Fruit fly (Drosophila melanogaster) whole organism, embryonic: Measurements from ENCODE around the gene mAChR-C.

Experiments
- Atf6 ChIP-seq: fragments of 200-800 bp; sonication (Bioruptor generic); IDR thresholded peaks from 2 replicates; pipeline ENCODE4 v1.3.6; 2022; ENCODE audit warnings: missing biosample characterization, missing genetic modification characterization
- B-H2 ChIP-seq: fragments of 200-800 bp; sonication (Bioruptor generic); optimal IDR thresholded peaks from 2 replicates; lab custom pipeline; 2018; ENCODE audit warnings: missing biosample characterization, mild to moderate bottlenecking, missing genetic modification characterization
- C15 ChIP-seq: fragments of 200-800 bp; sonication (Bioruptor generic); IDR thresholded peaks from 3 replicates; pipeline ENCODE4 v1.3.6; 2022; ENCODE audit warnings: missing biosample characterization, missing genetic modification characterization
- CG12659 ChIP-seq: fragments of 200-800 bp; sonication (Bioruptor generic); optimal IDR thresholded peaks from 3 replicates; lab custom pipeline; 2017; ENCODE audit warnings: mild to moderate bottlenecking, missing biosample characterization, missing genetic modification reagents, missing genetic modification characterization
- CG12942 ChIP-seq: fragments of 200-800 bp; sonication (Bioruptor generic); optimal IDR thresholded peaks from 3 replicates; lab custom pipeline; 2016; ENCODE audit warnings: missing biosample characterization, missing genetic modification characterization
- CG15479 ChIP-seq: fragments of 200-800 bp; sonication (Bioruptor generic); optimal IDR thresholded peaks from 3 replicates; lab custom pipeline; 2019; ENCODE audit warnings: missing biosample characterization, mild to moderate bottlenecking, missing genetic modification characterization, moderate library complexity
- CG1603 ChIP-seq: fragments of 200-800 bp; sonication (Bioruptor generic); optimal IDR thresholded peaks from 2 replicates; lab custom pipeline; 2019; ENCODE audit warnings: missing biosample characterization, mild to moderate bottlenecking, missing genetic modification characterization, moderate library complexity
- CG16779 ChIP-seq: fragments of 200-800 bp; sonication (Bioruptor generic); IDR thresholded peaks from 2 replicates; pipeline ENCODE4 v1.3.6; 2022; ENCODE audit warnings: missing biosample characterization, missing genetic modification characterization
- CG17328 ChIP-seq: fragments of 200-800 bp; sonication (Bioruptor generic); IDR thresholded peaks from 2 replicates; pipeline ENCODE4 v1.3.6; 2022; ENCODE audit warnings: missing biosample characterization, missing genetic modification characterization
- CG2116 ChIP-seq: fragments of 200-800 bp; sonication (Bioruptor generic); optimal IDR thresholded peaks from 3 replicates; lab custom pipeline; 2018; ENCODE audit warnings: missing biosample characterization, mild to moderate bottlenecking, missing genetic modification characterization
- CG2678 ChIP-seq: fragments of 200-800 bp; sonication (Bioruptor generic); optimal IDR thresholded peaks from 3 replicates; lab custom pipeline; 2019; ENCODE audit warnings: missing biosample characterization, mild to moderate bottlenecking, missing genetic modification characterization, moderate library complexity
- CG31441 ChIP-seq: fragments of 200-800 bp; sonication (Bioruptor generic); IDR thresholded peaks from 2 replicates; pipeline ENCODE4 v1.3.6; 2022; ENCODE audit warnings: missing biosample characterization, missing genetic modification characterization
- CG32772 ChIP-seq: fragments of 200-800 bp; sonication (Bioruptor generic); IDR thresholded peaks from 2 replicates; pipeline ENCODE4 v1.3.6; 2022; ENCODE audit warnings: missing biosample characterization, missing genetic modification characterization
- CG34422 ChIP-seq: fragments of 200-800 bp; sonication (Bioruptor generic); IDR thresholded peaks from 3 replicates; pipeline ENCODE4 v1.3.6; 2022; ENCODE audit warnings: missing biosample characterization, missing genetic modification characterization
- CG3995 ChIP-seq: fragments of 200-800 bp; sonication (Bioruptor generic); optimal IDR thresholded peaks from 3 replicates; lab custom pipeline; 2016; ENCODE audit warnings: missing biosample characterization, missing genetic modification characterization
- CG6683 ChIP-seq: fragments of 200-800 bp; sonication (Bioruptor generic); optimal IDR thresholded peaks from 2 replicates; lab custom pipeline; 2017; ENCODE audit warnings: missing biosample characterization, mild to moderate bottlenecking, missing genetic modification characterization, missing genetic modification reagents
- CG7963 ChIP-seq: fragments of 200-800 bp; sonication (Bioruptor generic); IDR thresholded peaks from 3 replicates; pipeline ENCODE4 v1.3.6; 2022; ENCODE audit warnings: missing biosample characterization, missing genetic modification characterization; ENCODE audit not compliant: partially characterized antibody
- CG9609 ChIP-seq: fragments of 200-800 bp; sonication (Bioruptor generic); optimal IDR thresholded peaks from 3 replicates; lab custom pipeline; 2016; ENCODE audit warnings: missing biosample characterization, missing genetic modification characterization
- CG9932 ChIP-seq: fragments of 200-800 bp; sonication (Bioruptor generic); IDR thresholded peaks from 2 replicates; pipeline ENCODE4 v1.3.6; 2022; ENCODE audit warnings: missing biosample characterization, missing genetic modification characterization
- CrebB ChIP-seq: fragments of 200-800 bp; sonication (Bioruptor generic); optimal IDR thresholded peaks from 3 replicates; lab custom pipeline; 2018; ENCODE audit warnings: missing biosample characterization, mild to moderate bottlenecking, missing genetic modification characterization
- Dek ChIP-seq: fragments of 200-800 bp; sonication (Bioruptor generic); optimal IDR thresholded peaks from 3 replicates; lab custom pipeline; 2019; ENCODE audit warnings: missing biosample characterization, mild to moderate bottlenecking, missing genetic modification characterization, moderate library complexity
- Dll ChIP-seq: fragments of 200-800 bp; sonication (Bioruptor generic); IDR thresholded peaks from 4 replicates; pipeline ENCODE4 v1.3.6; 2022; ENCODE audit warnings: missing biosample characterization, missing genetic modification characterization; ENCODE audit not compliant: partially characterized antibody
- E2f1 ChIP-seq: fragments of 200-800 bp; sonication (Bioruptor generic); IDR thresholded peaks from 2 replicates; pipeline ENCODE4 v1.3.6; 2022; ENCODE audit warnings: missing biosample characterization, missing genetic modification characterization
- Eip74EF ChIP-seq, 2 experiments: fragments of 200-800 bp in 1 of 2; fragments of >200 bp in 1 of 2; sonication (Bioruptor generic) in 1 of 2; optimal IDR thresholded peaks; 2 replicates each; lab custom pipeline; 2017 to 2019; ENCODE audit warnings: missing biosample characterization in 2 of 2, missing genetic modification characterization in 2 of 2, mild to moderate bottlenecking in 1 of 2, moderate library complexity in 1 of 2
- Fer1 ChIP-seq: fragments of 200-800 bp; sonication (Bioruptor generic); optimal IDR thresholded peaks from 2 replicates; lab custom pipeline; 2017; ENCODE audit warnings: missing biosample characterization, mild to moderate bottlenecking, missing genetic modification characterization
- HmgZ ChIP-seq: fragments of 200-800 bp; sonication (Bioruptor generic); optimal IDR thresholded peaks from 2 replicates; lab custom pipeline; 2018; ENCODE audit warnings: missing biosample characterization, mild to moderate bottlenecking, missing genetic modification characterization
- Hr51 ChIP-seq, 2 experiments: fragments of 200-800 bp; sonication (Bioruptor generic); optimal IDR thresholded peaks; 2 replicates in 1 of 2; 3 replicates in 1 of 2; lab custom pipeline; 2016 to 2018; ENCODE audit warnings: missing biosample characterization in 2 of 2, missing genetic modification characterization in 2 of 2, mild to moderate bottlenecking in 1 of 2, moderate library complexity in 1 of 2
- Max ChIP-seq: fragments of 200-800 bp; sonication (Bioruptor generic); optimal IDR thresholded peaks from 2 replicates; lab custom pipeline; 2016; ENCODE audit warnings: missing biosample characterization, mild to moderate bottlenecking, missing genetic modification characterization
- Med ChIP-seq: fragments of 200-800 bp; sonication (Bioruptor generic); peaks from one replicate; lab custom pipeline; 2016; ENCODE audit warnings: missing biosample characterization, missing genetic modification characterization, mild to moderate bottlenecking, inconsistent platforms, moderate library complexity
- Ptx1 ChIP-seq: fragments of 200-800 bp; sonication (Bioruptor generic); IDR thresholded peaks from 2 replicates; pipeline ENCODE4 v1.3.6; 2022; ENCODE audit warnings: missing biosample characterization, missing genetic modification characterization
- Scr ChIP-seq: fragments of 200-800 bp; sonication (Bioruptor generic); IDR thresholded peaks from 2 replicates; pipeline ENCODE4 v1.3.6; 2022; ENCODE audit warnings: missing biosample characterization, missing genetic modification characterization; ENCODE audit not compliant: partially characterized antibody
- Spps ChIP-seq: fragments of 200-800 bp; sonication (Bioruptor generic); optimal IDR thresholded peaks from 2 replicates; lab custom pipeline; 2018; ENCODE audit warnings: missing biosample characterization, mild to moderate bottlenecking, missing genetic modification characterization
- Sry-δ ChIP-seq: fragments of 200-800 bp; sonication (Bioruptor generic); optimal IDR thresholded peaks from 2 replicates; lab custom pipeline; 2016; ENCODE audit warnings: missing biosample characterization, missing genetic modification characterization
- Taf1 ChIP-seq: fragments of 200-800 bp; sonication (Bioruptor generic); IDR thresholded peaks from 2 replicates; pipeline ENCODE4 v1.3.6; 2022; ENCODE audit warnings: missing biosample characterization, missing genetic modification characterization
- YL-1 ChIP-seq: fragments of 200-800 bp; sonication (Bioruptor generic); optimal IDR thresholded peaks from 3 replicates; lab custom pipeline; 2017; ENCODE audit warnings: missing biosample characterization, mild to moderate bottlenecking, missing genetic modification characterization
- aop ChIP-seq: fragments of 200-800 bp; sonication (Bioruptor generic); IDR thresholded peaks from 2 replicates; pipeline ENCODE4 v1.3.6; 2022; ENCODE audit warnings: missing biosample characterization, missing genetic modification characterization
- bcd ChIP-seq: fragments of 200-800 bp; sonication (Bioruptor generic); optimal IDR thresholded peaks from 2 replicates; lab custom pipeline; 2017; ENCODE audit warnings: missing biosample characterization, mild to moderate bottlenecking, missing genetic modification characterization
- ci ChIP-seq: fragments of 200-800 bp; sonication (Bioruptor generic); IDR thresholded peaks from 3 replicates; pipeline ENCODE4 v1.3.6; 2022; ENCODE audit warnings: missing biosample characterization, missing genetic modification characterization
- croc ChIP-seq: fragments of 200-800 bp; sonication (Bioruptor generic); conservative IDR thresholded peaks from 3 replicates; pipeline ENCODE4 v1.3.6; 2022; ENCODE audit warnings: missing biosample characterization, missing genetic modification characterization
- danr ChIP-seq: fragments of 200-800 bp; sonication (Bioruptor generic); IDR thresholded peaks from 2 replicates; pipeline ENCODE4 v1.3.6; 2022; ENCODE audit warnings: missing biosample characterization, missing genetic modification characterization
- dmrt99B ChIP-seq: fragments of 200-800 bp; sonication (Bioruptor generic); optimal IDR thresholded peaks from 2 replicates; lab custom pipeline; 2018; ENCODE audit warnings: missing biosample characterization, mild to moderate bottlenecking, missing genetic modification characterization, moderate library complexity
- her ChIP-seq: fragments of 200-800 bp; sonication (Bioruptor generic); optimal IDR thresholded peaks from 2 replicates; lab custom pipeline; 2016; ENCODE audit warnings: missing biosample characterization, missing genetic modification characterization
- nerfin-2 ChIP-seq: fragments of 200-800 bp; sonication (Bioruptor generic); IDR thresholded peaks from 2 replicates; pipeline ENCODE4 v1.3.6; 2022; ENCODE audit warnings: missing biosample characterization, missing genetic modification characterization; ENCODE audit not compliant: partially characterized antibody
- p53 ChIP-seq: fragments of 200-800 bp; sonication (Bioruptor generic); optimal IDR thresholded peaks from 2 replicates; lab custom pipeline; 2016; ENCODE audit warnings: missing biosample characterization, missing genetic modification characterization
- phol ChIP-seq: fragments of 200-800 bp; sonication (Bioruptor generic); optimal IDR thresholded peaks from 3 replicates; lab custom pipeline; 2018; ENCODE audit warnings: missing biosample characterization, mild to moderate bottlenecking, missing genetic modification characterization, moderate library complexity
- psq ChIP-seq: fragments of 200-800 bp; sonication (Bioruptor generic); optimal IDR thresholded peaks from 2 replicates; lab custom pipeline; 2017; ENCODE audit warnings: missing biosample characterization, missing genetic modification characterization
- rib ChIP-seq: fragments of 200-800 bp; sonication (Bioruptor generic); IDR thresholded peaks from 2 replicates; pipeline ENCODE4 v1.3.6; 2022; ENCODE audit warnings: missing biosample characterization, missing genetic modification characterization
- tio ChIP-seq: fragments of 200-800 bp; sonication (Bioruptor generic); optimal IDR thresholded peaks from 2 replicates; lab custom pipeline; 2017; ENCODE audit warnings: missing biosample characterization, missing genetic modification characterization, inconsistent platforms
- ttk ChIP-seq: fragments of 200-800 bp; sonication (Bioruptor generic); IDR thresholded peaks from 2 replicates; pipeline ENCODE4 v2.1.2; 2022; ENCODE audit warnings: missing biosample characterization, missing genetic modification characterization
- vvl ChIP-seq: fragments of 200-800 bp; sonication (Bioruptor generic); IDR thresholded peaks from 2 replicates; pipeline ENCODE4 v1.3.6; 2022; ENCODE audit warnings: missing biosample characterization, missing genetic modification characterization

mAChR-C gene

dm6 chrX:6803312-6803794, 29.1 kb downstream of the mAChR-C start, which contains the start of the genes C3G and pod1 (continued):
- peak; percentile 43; the same call in 1 of the 2 replicates for TF ChIP-seq CG32772 (GFP tag; lab: Robert Waterston, UW)
- TF ChIP-seq CG12659 (GFP tag; lab: Kevin White, UChicago): peak; percentile 81
- TF ChIP-seq danr: no peak
- no peak for TF ChIP-seq croc (GFP tag; lab: Robert Waterston, UW)
- TF ChIP-seq Atf6 (GFP tag; lab: Robert Waterston, UW): no peak
- peak; percentile 92 for TF ChIP-seq CG3995 (GFP tag; lab: Kevin White, UChicago)
- peak; percentile 48 for TF ChIP-seq B-H2 (GFP tag; lab: Kevin White, UChicago)
- no peak for TF ChIP-seq Taf1
- peak; percentile 84 for TF ChIP-seq CG9932 (GFP tag; lab: Robert Waterston, UW)
- no peak for TF ChIP-seq tio (GFP tag; lab: Kevin White, UChicago)
- TF ChIP-seq CG7963 (GFP tag; lab: Robert Waterston, UW): peak; percentile 96
- TF ChIP-seq nerfin-2 (GFP tag; lab: Robert Waterston, UW): peak; percentile 96
- no peak for TF ChIP-seq CG6683 (GFP tag; lab: Kevin White, UChicago)
- no peak for TF ChIP-seq E2f1 (GFP tag; lab: Robert Waterston, UW)
- TF ChIP-seq CG34422 (GFP tag; lab: Robert Waterston, UW): no peak
- TF ChIP-seq her: peak; percentile 41
- TF ChIP-seq CG9609: no peak
- TF ChIP-seq aop (GFP tag; lab: Robert Waterston, UW): no peak
- TF ChIP-seq CG2116 (GFP tag; lab: Kevin White, UChicago): peak; percentile 84
- TF ChIP-seq CG12942 (GFP tag; lab: Kevin White, UChicago): peak; percentile 32
- TF ChIP-seq Eip74EF (GFP tag; optimal IDR thresholded peaks at IDR 0.05; lab: Kevin White, UChicago): peak in 1 of 2 experiments; percentile 18
- TF ChIP-seq rib (GFP tag; lab: Robert Waterston, UW): peak; percentile 67; the same call in 1 of the 2 replicates
- peak; percentile 4 for TF ChIP-seq bcd (GFP tag; lab: Kevin White, UChicago)
- TF ChIP-seq Dek (tag; lab: Kevin White, UChicago): no peak
- peak; percentile 100 for TF ChIP-seq Sry-δ
- TF ChIP-seq Dll (GFP tag; lab: Robert Waterston, UW): peak; percentile 94
- TF ChIP-seq CG31441 (GFP tag; lab: Robert Waterston, UW): peak; percentile 43; the same call in 1 of the 2 replicates
- TF ChIP-seq Ptx1 (GFP tag; lab: Robert Waterston, UW): peak; percentile 18; the same call in 1 of the 2 replicates
- peak; percentile 96 for TF ChIP-seq Scr (GFP tag; lab: Robert Waterston, UW)
- TF ChIP-seq Fer1 (GFP tag; lab: Kevin White, UChicago): peak; percentile 15
- no peak for TF ChIP-seq C15 (GFP tag; lab: Robert Waterston, UW)
- TF ChIP-seq Max: peak; percentile 50
- peak; percentile 56; the same call in 1 of the 2 replicates for TF ChIP-seq vvl (GFP tag; lab: Robert Waterston, UW)
- peak; percentile 82 for TF ChIP-seq CG15479
- peak; percentile 75 for TF ChIP-seq HmgZ (tag; lab: Kevin White, UChicago)
- TF ChIP-seq Spps: no peak
- peak; percentile 90 for TF ChIP-seq Med (GFP tag; lab: Kevin White, UChicago)
- TF ChIP-seq ci (GFP tag; lab: Robert Waterston, UW): no peak
- peak; percentile 53 for TF ChIP-seq phol (tag; lab: Kevin White, UChicago)
- peak; percentile 79 for TF ChIP-seq CG1603 (tag; lab: Kevin White, UChicago)
- TF ChIP-seq dmrt99B (tag; lab: Kevin White, UChicago): no peak
- peak; percentile 8 for TF ChIP-seq psq (GFP tag; lab: Kevin White, UChicago)
- no peak for TF ChIP-seq CrebB (tag; lab: Kevin White, UChicago)
- peak; percentile 18 for TF ChIP-seq CG2678 (tag; lab: Kevin White, UChicago)
- TF ChIP-seq CG16779 (GFP tag; lab: Robert Waterston, UW): no peak
- TF ChIP-seq YL-1 (GFP tag; lab: Kevin White, UChicago): peak; percentile 15
- TF ChIP-seq Hr51 (GFP tag; optimal IDR thresholded peaks at IDR 0.05; lab: Kevin White, UChicago): no peak
- TF ChIP-seq CG17328 (GFP tag; lab: Robert Waterston, UW): no peak
- no peak for TF ChIP-seq ttk (GFP tag; lab: Robert Waterston, UW)
- peak; percentile 40 for TF ChIP-seq p53 (GFP tag; lab: Kevin White, UChicago)
